In the genomic region with DNA sequence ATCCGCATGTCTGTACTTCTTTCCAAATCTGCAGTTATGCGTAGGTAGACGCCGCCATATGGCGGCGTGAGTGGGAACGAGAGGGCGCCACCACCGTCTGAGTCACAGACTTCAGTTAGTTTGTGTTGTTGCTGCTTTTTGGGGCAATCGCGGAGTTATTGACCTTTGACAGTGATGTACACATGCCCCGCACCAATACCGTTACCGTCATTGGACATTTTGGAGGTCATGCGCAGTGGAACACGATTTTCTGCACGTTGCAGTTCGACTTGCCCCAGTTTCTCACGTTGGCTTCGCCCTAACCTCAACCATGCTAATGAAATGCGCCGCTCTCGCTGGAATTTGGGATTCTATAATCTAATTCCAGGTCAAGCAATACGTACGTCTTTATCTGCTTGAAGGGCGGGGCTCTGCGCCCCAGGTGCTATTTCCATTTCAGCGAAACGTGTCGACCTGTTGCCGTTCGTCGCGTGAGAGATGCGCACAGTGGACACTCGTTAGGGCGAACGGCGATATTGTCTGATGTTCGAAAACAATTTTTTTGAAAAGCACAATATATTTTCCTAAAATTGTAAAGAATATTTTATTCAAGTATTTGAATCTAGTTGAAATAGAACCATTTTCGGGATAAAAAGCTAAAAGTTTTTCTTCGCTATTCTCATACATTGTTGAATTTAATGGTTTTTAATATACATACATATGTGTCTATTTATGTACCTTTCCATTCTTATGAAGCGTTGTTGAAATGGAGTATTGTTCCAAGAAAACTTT, we compare ENCODE assay signal across 2 fruit fly cellular contexts.
TF ChIP-seq lines count a peak whose summit lies in the region.

No protein-coding gene starts in this region.

TF ChIP-seq in whole organism, embryonic, 481 proteins besides CTCF, POLR2A, EP300 and RAD21 (continued from another document and continues in another):
- TF ChIP-seq CG18476 (GFP tag; optimal IDR thresholded peaks at IDR 0.05; lab: Kevin White, UChicago) (peak; percentile 71), CG5180 (GFP tag; optimal IDR thresholded peaks at IDR 0.05; lab: Kevin White, UChicago) (peak; percentile 56), NFAT (GFP tag; IDR thresholded peaks at IDR 0.05; lab: Robert Waterston, UW) (peak; percentile 87), Dad (GFP tag; optimal IDR thresholded peaks at IDR 0.05; lab: Kevin White, UChicago) (peak; percentile 47), CG1647 (GFP tag; optimal IDR thresholded peaks at IDR 0.05; lab: Kevin White, UChicago) (peak; percentile 80), Sin3A (optimal IDR thresholded peaks at IDR 0.05; lab: Kevin White, UChicago) (no peak), her (GFP tag; optimal IDR thresholded peaks at IDR 0.05; lab: Kevin White, UChicago) (peak; percentile 47), CG9797 (GFP tag; optimal IDR thresholded peaks at IDR 0.05; lab: Kevin White, UChicago) (peak; percentile 10), Hr78 (GFP tag; optimal IDR thresholded peaks at IDR 0.05; lab: Kevin White, UChicago) (peak in 1 of 2 experiments; percentile 97), odd (GFP tag; optimal IDR thresholded peaks at IDR 0.05; lab: Kevin White, UChicago) (no peak), CG30020 (tag; optimal IDR thresholded peaks at IDR 0.05; lab: Kevin White, UChicago) (peak; percentile 10), sr (GFP tag; IDR thresholded peaks at IDR 0.05; lab: Robert Waterston, UW) (peak; percentile 67; the same call in 2 of the 3 replicates), CG12071 (GFP tag; optimal IDR thresholded peaks at IDR 0.05; lab: Kevin White, UChicago) (peak; percentile 58), Lpt (GFP tag; optimal IDR thresholded peaks at IDR 0.05; lab: Kevin White, UChicago) (no peak), pum (GFP tag; optimal IDR thresholded peaks at IDR 0.05; lab: Kevin White, UChicago) (peak; percentile 67), CG15514 (GFP tag; optimal IDR thresholded peaks at IDR 0.05; lab: Kevin White, UChicago) (peak; percentile 63), Xrp1 (GFP tag; IDR thresholded peaks at IDR 0.05; lab: Robert Waterston, UW) (peak; percentile 77), Mrtf (GFP tag; IDR thresholded peaks at IDR 0.05; lab: Robert Waterston, UW) (peak; percentile 64), CG15696 (tag; optimal IDR thresholded peaks at IDR 0.05; lab: Kevin White, UChicago) (peak; percentile 18), z (GFP tag; IDR thresholded peaks at IDR 0.05; lab: Robert Waterston, UW) (no peak), mirr (GFP tag; optimal IDR thresholded peaks at IDR 0.05; lab: Kevin White, UChicago) (peak; percentile 68), rib (GFP tag; IDR thresholded peaks at IDR 0.05; lab: Robert Waterston, UW) (peak; percentile 65; the same call in 1 of the 2 replicates), H15 (GFP tag; IDR thresholded peaks at IDR 0.05; lab: Robert Waterston, UW) (peak; percentile 65; the same call in 2 of the 3 replicates), tx (GFP tag; optimal IDR thresholded peaks at IDR 0.05; lab: Kevin White, UChicago) (peak; percentile 65), seq (GFP tag; IDR thresholded peaks at IDR 0.05; lab: Robert Waterston, UW) (peak; percentile 62), ERR (GFP tag; optimal IDR thresholded peaks at IDR 0.05; lab: Kevin White, UChicago) (peak; percentile 30), CG12391 (tag; optimal IDR thresholded peaks at IDR 0.05; lab: Kevin White, UChicago) (peak; percentile 81), nerfin-2 (GFP tag; IDR thresholded peaks at IDR 0.05; lab: Robert Waterston, UW; ENCODE audit: partially characterized antibody) (no peak), slp2 (GFP tag; optimal IDR thresholded peaks at IDR 0.05; lab: Kevin White, UChicago) (peak; percentile 25), CG43689 (GFP tag; IDR thresholded peaks at IDR 0.05; lab: Robert Waterston, UW) (no peak), Hr3 (GFP tag; optimal IDR thresholded peaks at IDR 0.05; lab: Kevin White, UChicago) (peak; percentile 77), Sox102F (GFP tag; optimal IDR thresholded peaks at IDR 0.05; lab: Kevin White, UChicago) (peak; percentile 75), sim (GFP tag; IDR thresholded peaks at IDR 0.05; lab: Robert Waterston, UW) (no peak), fd3F (GFP tag; optimal IDR thresholded peaks at IDR 0.05; lab: Kevin White, UChicago) (peak; percentile 57), NfI (GFP tag; optimal IDR thresholded peaks at IDR 0.05; lab: Kevin White, UChicago) (peak; percentile 73), shn (GFP tag; optimal IDR thresholded peaks at IDR 0.05; lab: Kevin White, UChicago) (peak; percentile 61), Meics (GFP tag; optimal IDR thresholded peaks at IDR 0.05; lab: Kevin White, UChicago) (peak; percentile 76), bcd (GFP tag; optimal IDR thresholded peaks at IDR 0.05; lab: Kevin White, UChicago) (peak; percentile 62), CG6254 (GFP tag; optimal IDR thresholded peaks at IDR 0.05; lab: Kevin White, UChicago) (no peak), CG9437 (GFP tag; optimal IDR thresholded peaks at IDR 0.05; lab: Kevin White, UChicago) (peak; percentile 37), CG7928 (GFP tag; optimal IDR thresholded peaks at IDR 0.05; lab: Kevin White, UChicago) (no peak), CG7839 (tag; optimal IDR thresholded peaks at IDR 0.05; lab: Kevin White, UChicago) (peak; percentile 75), insv (GFP tag; optimal IDR thresholded peaks at IDR 0.05; lab: Kevin White, UChicago) (peak in 1 of 2 experiments; percentile 17), dmrt11E (tag; optimal IDR thresholded peaks at IDR 0.05; lab: Kevin White, UChicago) (peak; percentile 51), emc (GFP tag; optimal IDR thresholded peaks at IDR 0.05; lab: Kevin White, UChicago) (peak; percentile 20), lov (optimal IDR thresholded peaks at IDR 0.05; lab: Kevin White, UChicago) (no peak), lov (GFP tag; IDR thresholded peaks at IDR 0.05; lab: Robert Waterston, UW) (peak; percentile 71; the same call in 1 of the 3 replicates), chif (GFP tag; optimal IDR thresholded peaks at IDR 0.05; lab: Kevin White, UChicago) (peak; percentile 55 to 66), oc (tag; optimal IDR thresholded peaks at IDR 0.05; lab: Kevin White, UChicago) (no peak), eyg (GFP tag; optimal IDR thresholded peaks at IDR 0.05; lab: Kevin White, UChicago) (peak; percentile 29), CG13287 (GFP tag; IDR thresholded peaks at IDR 0.05; lab: Robert Waterston, UW; ENCODE audit: partially characterized antibody) (no peak; the same call in 1 of the 2 replicates), grau (tag; optimal IDR thresholded peaks at IDR 0.05; lab: Kevin White, UChicago) (peak; percentile 97), btn (GFP tag; optimal IDR thresholded peaks at IDR 0.05; lab: Kevin White, UChicago) (no peak), crc (GFP tag; optimal IDR thresholded peaks at IDR 0.05; lab: Kevin White, UChicago) (peak; percentile 41), CG11695 (GFP tag; IDR thresholded peaks at IDR 0.05; lab: Robert Waterston, UW) (peak; percentile 63; the same call in 2 of the 3 replicates), CG3407 (GFP tag; optimal IDR thresholded peaks at IDR 0.05; lab: Kevin White, UChicago) (peak; percentile 41), CoRest (tag; optimal IDR thresholded peaks at IDR 0.05; lab: Kevin White, UChicago) (peak; percentile 79), disco-r (GFP tag; optimal IDR thresholded peaks at IDR 0.05; lab: Kevin White, UChicago) (peak; percentile 41), HmgD (GFP tag; optimal IDR thresholded peaks at IDR 0.05; lab: Kevin White, UChicago) (no peak), CG30403 (GFP tag; optimal IDR thresholded peaks at IDR 0.05; lab: Kevin White, UChicago) (peak; percentile 88)

TF ChIP-seq in whole organism, prepupa, 60 proteins besides CTCF, POLR2A, EP300 and RAD21 (continued from another document):
- TF ChIP-seq Lpt (GFP tag; optimal IDR thresholded peaks at IDR 0.05; lab: Kevin White, UChicago) (peak; percentile 36), acj6 (GFP tag; optimal IDR thresholded peaks at IDR 0.05; lab: Kevin White, UChicago) (peak; percentile 64), CG6163 (GFP tag; IDR thresholded peaks at IDR 0.05; lab: Robert Waterston, UW) (peak; percentile 70), CG10631 (GFP tag; optimal IDR thresholded peaks at IDR 0.05; lab: Kevin White, UChicago) (peak; percentile 54), Hr39 (GFP tag; optimal IDR thresholded peaks at IDR 0.05; lab: Kevin White, UChicago) (peak; percentile 81), CG8119 (GFP tag; IDR thresholded peaks at IDR 0.05; lab: Robert Waterston, UW) (peak; percentile 53; the same call in 2 of the 3 replicates), CG11902 (GFP tag; optimal IDR thresholded peaks at IDR 0.05; lab: Kevin White, UChicago) (peak; percentile 50), Ets21C (GFP tag; optimal IDR thresholded peaks at IDR 0.05; lab: Kevin White, UChicago) (peak; percentile 66), CG9139 (GFP tag; optimal IDR thresholded peaks at IDR 0.05; lab: Kevin White, UChicago) (no peak), pdm3 (GFP tag; optimal IDR thresholded peaks at IDR 0.05; lab: Kevin White, UChicago) (peak; percentile 82), Sox102F (GFP tag; optimal IDR thresholded peaks at IDR 0.05; lab: Kevin White, UChicago) (peak; percentile 72), CG10669 (GFP tag; optimal IDR thresholded peaks at IDR 0.05; lab: Kevin White, UChicago) (peak; percentile 53)
